Fruit fly (Drosophila melanogaster) Kc167 (cell line): ENCODE measurements around the gene CG31639.

Source experiments
- Myc ChIP-seq: fragments of >200 bp; optimal IDR thresholded peaks from 2 replicates; lab custom pipeline; 2017; ENCODE audit warnings: missing external identifiers
- Sin3A ChIP-seq: fragments of >200 bp; optimal IDR thresholded peaks from 2 replicates; lab custom pipeline; 2018; ENCODE audit warnings: missing external identifiers
- h ChIP-seq: fragments of >200 bp; optimal IDR thresholded peaks from 3 replicates; lab custom pipeline; 2018; ENCODE audit warnings: missing external identifiers
- insv ChIP-seq: fragments of >200 bp; optimal IDR thresholded peaks from 3 replicates; lab custom pipeline; 2018; ENCODE audit warnings: missing external identifiers
- psq ChIP-seq: fragments of >200 bp; optimal IDR thresholded peaks from 2 replicates; lab custom pipeline; 2017; ENCODE audit warnings: missing external identifiers
- ttk ChIP-seq: sonication (Bioruptor generic); optimal IDR thresholded peaks from 2 replicates; lab custom pipeline; 2017; ENCODE audit warnings: missing external identifiers

Gene CG31639

DNA sequence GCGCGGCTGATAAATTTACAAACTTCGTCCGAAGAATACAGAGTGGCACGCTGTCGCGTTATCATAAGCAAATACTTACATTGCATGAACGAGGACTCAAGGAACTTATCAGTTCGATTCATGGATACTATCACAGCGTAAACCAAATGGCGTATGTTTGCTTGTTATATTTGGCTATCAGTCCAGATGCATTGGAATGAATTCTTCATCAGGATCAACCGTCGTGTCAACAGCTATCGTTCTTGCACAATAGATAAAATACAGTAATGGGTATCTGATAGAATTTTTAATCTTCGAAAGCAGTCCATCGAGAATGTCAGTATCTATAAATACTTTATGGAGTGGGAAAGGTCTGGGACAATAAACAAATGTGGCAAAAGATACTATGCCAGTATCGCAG is 22.2 kb upstream of the CG31639 start:
- no peak for TF ChIP-seq psq
- TF ChIP-seq insv = no peak
- no peak for TF ChIP-seq Myc (lab: Kevin White, UChicago)
- TF ChIP-seq Sin3A (lab: Kevin White, UChicago) = no peak
- no peak for TF ChIP-seq ttk (lab: Kevin White, UChicago)
- TF ChIP-seq h = no peak

DNA sequence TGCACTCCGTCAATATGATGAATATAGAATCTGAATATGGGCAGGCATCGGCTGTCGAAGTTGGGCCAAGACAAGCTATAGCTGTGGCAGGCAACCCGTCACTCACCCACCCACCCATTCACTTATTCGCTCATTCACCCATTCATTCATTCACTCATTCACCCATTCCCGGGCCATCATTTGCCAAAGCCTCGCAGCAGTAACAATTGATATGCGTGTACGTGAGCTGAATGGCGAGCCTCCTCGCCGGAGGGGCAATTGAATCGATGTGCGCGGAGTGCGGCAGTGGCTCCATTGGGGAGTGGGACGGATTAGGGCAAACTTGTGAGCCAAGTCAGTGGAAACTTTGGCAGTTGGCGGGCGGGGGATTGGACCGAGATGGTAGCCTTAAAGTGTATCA is 21.5 kb upstream of the CG31639 start:
- TF ChIP-seq insv = no peak
- TF ChIP-seq psq = no peak
- no peak for TF ChIP-seq Myc (lab: Kevin White, UChicago)
- TF ChIP-seq ttk (lab: Kevin White, UChicago) = no peak
- no peak for TF ChIP-seq Sin3A (lab: Kevin White, UChicago)
- no peak for TF ChIP-seq h

DNA sequence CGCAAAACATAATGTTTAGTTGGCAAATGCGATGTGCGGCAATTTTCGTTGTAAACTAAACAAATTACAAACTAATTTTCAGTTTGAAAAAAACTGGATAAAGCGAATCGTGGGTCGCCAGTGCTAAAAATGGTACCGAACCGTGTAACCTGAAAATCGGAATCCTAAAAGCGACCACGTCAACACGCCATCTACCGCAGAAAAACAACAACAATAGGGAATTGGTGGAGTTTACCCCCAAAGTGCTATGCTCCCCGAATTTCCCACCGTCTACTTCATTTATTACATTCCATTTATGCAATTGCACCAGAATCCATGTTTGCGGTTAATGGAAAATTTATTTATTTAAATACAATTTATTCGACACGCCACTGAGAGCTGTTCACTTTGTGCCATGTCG is 18.1 kb upstream of the CG31639 start:
- no peak for TF ChIP-seq Sin3A (lab: Kevin White, UChicago)
- TF ChIP-seq insv = no peak

DNA sequence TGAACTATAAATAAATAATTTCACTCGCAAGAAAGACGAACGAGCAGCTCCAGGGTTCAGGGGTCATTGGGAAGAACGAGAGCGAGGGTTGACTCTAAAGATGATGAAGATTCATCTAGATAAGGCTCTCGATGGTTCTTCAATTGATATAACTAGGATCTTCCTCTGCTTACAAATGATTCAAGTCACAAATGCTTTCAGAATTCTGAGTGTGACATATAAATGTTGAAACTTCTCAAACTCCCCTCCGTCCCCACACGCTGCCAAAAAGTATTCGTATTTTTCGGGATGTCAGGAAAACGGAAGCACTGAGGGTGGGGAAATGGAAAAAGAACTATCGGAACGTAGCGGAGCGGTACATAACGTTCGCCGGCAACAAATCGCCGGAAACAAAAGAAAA is 16.2 kb upstream of the CG31639 start:
- TF ChIP-seq h (no peak), ttk (lab: Kevin White, UChicago) (no peak), Sin3A (lab: Kevin White, UChicago) (no peak), insv (no peak), Myc (lab: Kevin White, UChicago) (no peak), psq (no peak)

DNA sequence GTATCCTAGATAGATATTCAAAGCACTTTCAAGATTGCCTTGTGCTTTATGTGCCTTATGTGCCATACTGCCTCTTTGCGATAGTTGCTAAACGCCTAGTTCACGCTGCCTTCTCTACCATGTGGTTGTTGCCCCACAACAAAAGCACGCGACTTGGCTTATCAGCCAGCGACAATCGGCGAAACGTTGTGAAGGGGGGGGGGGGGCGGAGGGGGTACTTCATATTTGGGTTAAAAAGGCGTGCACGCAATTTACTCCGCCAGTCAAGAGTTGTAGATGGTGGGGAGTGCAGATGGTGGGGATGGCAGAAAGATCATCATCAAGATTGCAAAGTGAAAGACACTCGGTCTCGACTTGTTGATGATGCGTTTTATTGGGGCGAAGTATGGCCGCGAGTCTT is 14.2 kb upstream of the CG31639 start:
- TF ChIP-seq Sin3A (lab: Kevin White, UChicago) (no peak), ttk (lab: Kevin White, UChicago) (no peak), Myc (lab: Kevin White, UChicago) (no peak), psq (no peak), h (no peak), insv (no peak)

DNA sequence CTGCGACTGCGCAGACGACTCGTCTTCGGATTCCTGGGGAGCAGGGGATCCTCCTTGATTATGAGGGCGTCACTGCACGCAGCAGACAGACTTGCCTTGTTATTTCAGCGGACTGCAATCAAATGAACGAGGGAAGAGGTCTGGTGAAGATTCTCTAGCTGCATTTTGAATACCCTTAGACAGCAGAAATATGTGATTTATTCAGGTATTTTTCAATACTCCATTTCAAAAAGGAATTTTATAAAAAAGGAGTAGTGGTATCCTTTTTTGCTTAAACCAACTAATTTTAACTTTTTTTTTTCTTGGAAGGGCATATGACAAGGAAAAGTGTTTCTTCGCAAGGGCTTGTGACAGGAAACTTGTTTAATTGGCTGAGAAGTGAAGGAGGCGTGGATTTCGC is 10.7 kb upstream of the CG31639 start:
- TF ChIP-seq ttk (lab: Kevin White, UChicago) (no peak), psq (no peak), h (no peak), Myc (lab: Kevin White, UChicago) (no peak), insv (no peak), Sin3A (lab: Kevin White, UChicago) (no peak)

DNA sequence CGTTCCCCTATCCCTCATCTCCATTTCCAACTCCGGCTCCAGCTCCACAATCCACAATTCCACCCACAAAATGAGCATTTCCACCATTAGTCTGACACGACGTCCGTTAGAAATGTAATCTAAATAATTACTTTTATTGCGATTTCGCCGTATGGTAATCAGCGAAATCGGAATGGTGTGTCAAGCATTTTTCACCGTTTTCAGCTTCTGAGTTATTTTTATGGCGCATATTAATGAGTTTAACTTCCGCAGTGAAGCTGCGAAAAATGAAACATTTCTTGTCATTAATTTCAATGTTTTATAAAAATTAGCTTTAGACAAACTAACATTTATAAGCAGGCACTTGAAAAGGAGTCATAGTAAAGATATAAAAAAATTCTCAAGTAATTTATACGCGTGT is 5.2 kb upstream of the CG31639 start, which contains the start of gene CG13989:
Gene CG13989 (plus strand): TSS at position 301 of the 400 bp plus-strand sequence.
- TF ChIP-seq psq = no peak
- no peak for TF ChIP-seq h
- TF ChIP-seq Sin3A (lab: Kevin White, UChicago) = no peak
- TF ChIP-seq ttk (lab: Kevin White, UChicago) = no peak
- no peak for TF ChIP-seq insv
- no peak for TF ChIP-seq Myc (lab: Kevin White, UChicago)

DNA sequence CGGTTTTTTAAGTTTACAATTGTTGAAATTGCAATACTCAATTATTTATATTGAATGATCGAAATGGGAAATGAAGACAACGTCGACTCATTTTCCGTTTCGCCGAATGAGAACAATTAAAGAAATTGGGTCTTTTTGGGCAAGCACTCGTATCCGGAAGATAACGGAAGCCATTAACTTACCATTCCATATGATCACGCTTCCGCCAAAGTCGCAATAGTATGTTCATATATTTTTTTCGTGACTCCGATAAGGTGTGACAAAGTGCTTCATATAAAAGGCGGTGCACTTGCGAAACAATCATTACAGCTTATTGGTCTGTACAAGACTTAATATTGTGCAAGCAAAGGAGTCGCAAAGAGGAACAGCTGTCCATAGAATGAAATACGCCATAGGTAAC is 3.3 kb downstream of the CG31639 start, which contains the start of gene Muc26B:
Gene Muc26B (plus strand): TSS at position 301 of the 400 bp plus-strand sequence.
- TF ChIP-seq insv (no peak), ttk (lab: Kevin White, UChicago) (no peak), Myc (lab: Kevin White, UChicago) (no peak), psq (no peak), h (no peak), Sin3A (lab: Kevin White, UChicago) (no peak)

DNA sequence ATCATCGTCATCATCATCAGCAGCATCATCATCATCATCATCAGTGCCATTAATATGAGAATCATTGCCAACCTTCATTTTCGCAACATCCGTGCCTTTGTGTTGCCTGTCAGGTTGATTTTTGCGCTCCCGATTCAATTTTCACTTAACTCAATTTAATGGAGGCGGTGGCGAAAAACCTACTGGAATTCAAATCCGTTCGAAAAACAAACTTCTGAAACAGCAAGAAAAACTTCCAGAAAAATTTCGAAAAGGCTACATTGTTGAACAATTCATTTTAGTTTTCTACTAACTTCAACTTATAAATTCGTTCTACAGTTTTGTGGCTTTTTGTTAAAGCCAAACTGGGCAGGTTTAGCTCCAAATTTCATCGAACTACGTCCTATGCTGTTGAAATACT is 15.9 kb downstream of the CG31639 start, which contains the start of gene CG13991:
Gene CG13991 (plus strand): TSS at position 301 of the 400 bp plus-strand sequence.
- TF ChIP-seq psq (no peak), insv (no peak), ttk (lab: Kevin White, UChicago) (no peak), Sin3A (lab: Kevin White, UChicago) (no peak), Myc (lab: Kevin White, UChicago) (no peak), h (no peak)

DNA sequence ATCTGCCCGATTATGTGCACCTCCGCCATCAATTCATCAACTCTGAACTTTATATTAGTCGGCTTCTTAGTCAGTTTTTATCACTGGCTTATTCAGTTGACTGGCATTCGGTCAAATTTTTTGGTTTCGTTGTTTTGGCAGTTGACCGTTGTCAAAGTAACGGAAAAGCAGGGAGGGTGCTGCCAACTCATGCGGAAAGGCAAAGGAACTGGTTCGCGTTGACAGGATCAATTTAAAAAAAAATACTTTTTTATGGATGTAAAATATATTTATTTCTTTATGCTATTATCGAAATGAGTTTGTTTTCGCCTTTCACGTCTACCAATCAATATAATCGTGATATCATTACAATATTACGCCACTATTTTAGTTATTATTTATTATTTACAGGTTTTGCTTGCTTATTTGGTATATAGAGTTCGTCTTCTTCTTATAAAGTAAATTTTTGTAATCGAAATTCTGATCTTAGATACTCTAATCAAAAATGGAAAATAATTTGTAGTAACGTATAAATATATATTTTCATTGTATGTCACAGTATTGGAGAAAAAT is 24.3 kb downstream of the CG31639 start, which contains the start of the genes B9d2, tctn and CG9222:
Gene B9d2 (minus strand): TSS at position 130 of the 552 bp plus-strand sequence.
Gene tctn (minus strand): TSS at position 130 of the 552 bp plus-strand sequence.
Gene CG9222 (plus strand): TSS at position 502 of the 552 bp plus-strand sequence.
- TF ChIP-seq h = no peak

DNA sequence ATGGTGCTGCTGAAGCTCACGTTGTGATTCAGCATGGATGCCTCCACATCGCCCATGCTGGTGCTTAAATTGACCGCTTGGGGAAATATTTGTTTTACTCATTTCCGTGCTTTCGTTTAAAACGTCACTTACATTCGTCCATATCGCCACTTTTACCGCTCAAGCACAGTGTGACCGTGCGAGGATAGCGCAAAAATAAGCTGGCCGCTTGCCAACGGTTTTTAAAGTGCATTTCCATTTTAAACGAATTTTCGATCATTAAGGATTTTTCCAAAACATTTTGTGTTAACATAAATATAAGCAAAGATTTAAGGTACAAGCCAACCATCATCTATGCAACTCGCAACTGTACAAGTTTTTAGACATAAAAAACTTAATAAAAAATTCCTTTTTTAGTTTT is 27.5 kb downstream of the CG31639 start, which contains the start of gene WDR79:
Gene WDR79 (minus strand): TSS at position 298 of the 400 bp plus-strand sequence.
- TF ChIP-seq insv = no peak
- TF ChIP-seq psq = no peak
- no peak for TF ChIP-seq Sin3A (lab: Kevin White, UChicago)

DNA sequence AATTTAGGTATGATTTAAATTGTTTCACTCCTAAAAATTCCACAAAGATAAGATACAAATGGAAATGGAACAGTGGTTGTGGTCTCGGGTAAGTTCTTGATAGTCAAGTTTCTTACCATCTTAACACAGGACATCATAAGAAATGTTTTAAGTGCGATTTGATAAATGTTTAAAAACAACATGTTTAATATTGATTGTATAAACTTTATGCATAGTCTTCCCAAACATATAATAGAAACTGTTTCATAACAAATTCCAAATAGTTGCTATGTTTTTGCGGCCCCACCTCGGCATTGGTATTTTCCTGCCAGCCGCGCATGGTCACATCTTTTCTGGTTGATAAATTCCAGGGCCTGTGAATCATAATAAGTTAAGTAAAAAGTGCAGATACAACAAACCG is 30.1 kb downstream of the CG31639 start, which contains the start of gene Arpc4:
Gene Arpc4 (plus strand): TSS at position 318 of the 400 bp plus-strand sequence.
- TF ChIP-seq ttk (lab: Kevin White, UChicago) (no peak), h (no peak), psq (no peak), Myc (lab: Kevin White, UChicago) (no peak)

DNA sequence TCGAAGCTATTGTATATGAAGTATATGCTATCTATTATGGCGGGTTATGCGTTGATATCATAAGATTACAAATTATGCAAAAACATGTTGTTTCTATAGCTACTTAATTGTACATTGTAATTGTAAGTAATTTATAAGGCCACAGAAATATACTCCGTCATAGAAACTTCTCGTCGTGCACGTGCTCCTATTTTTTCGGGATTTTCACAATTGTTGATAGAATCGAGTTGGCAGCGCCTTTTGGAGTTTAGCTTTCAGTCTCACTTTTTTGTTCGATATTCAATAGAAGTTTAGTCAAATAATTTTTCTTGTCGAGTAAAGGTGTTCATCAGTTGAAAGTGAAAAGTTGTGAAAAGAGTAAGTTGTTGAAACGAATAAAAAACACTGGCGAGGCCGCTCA is 36.7 kb downstream of the CG31639 start, which contains the start of gene CG31642:
Gene CG31642 (plus strand): TSS at position 301 of the 400 bp plus-strand sequence.
- TF ChIP-seq ttk (lab: Kevin White, UChicago) = no peak
- TF ChIP-seq Myc (lab: Kevin White, UChicago) = no peak
- no peak for TF ChIP-seq insv
- no peak for TF ChIP-seq h
- TF ChIP-seq psq = no peak
- TF ChIP-seq Sin3A (lab: Kevin White, UChicago) = no peak
